Fruit fly (Drosophila melanogaster) whole organism, embryonic: ENCODE data around the gene Ir67a.

Experiments used
- CG10565 ChIP-seq: fragments of 200-800 bp; sonication (Bioruptor generic); optimal IDR thresholded peaks from 3 replicates; lab custom pipeline; 2016; ENCODE audit warnings: missing biosample characterization, mild to moderate bottlenecking, missing genetic modification characterization
- Ets65A ChIP-seq: fragments of 200-800 bp; sonication (Bioruptor generic); peaks from one replicate; lab custom pipeline; 2016; ENCODE audit warnings: missing biosample characterization, missing genetic modification characterization
- Rx ChIP-seq: fragments of 200-800 bp; sonication (Bioruptor generic); IDR thresholded peaks from 2 replicates; pipeline ENCODE4 v1.3.6; 2022; ENCODE audit warnings: missing biosample characterization, missing genetic modification characterization
- cad ChIP-seq: fragments of >200 bp; optimal IDR thresholded peaks from 2 replicates; lab custom pipeline; 2017; ENCODE audit warnings: missing biosample characterization, missing genetic modification characterization

Ir67a gene

DNA sequence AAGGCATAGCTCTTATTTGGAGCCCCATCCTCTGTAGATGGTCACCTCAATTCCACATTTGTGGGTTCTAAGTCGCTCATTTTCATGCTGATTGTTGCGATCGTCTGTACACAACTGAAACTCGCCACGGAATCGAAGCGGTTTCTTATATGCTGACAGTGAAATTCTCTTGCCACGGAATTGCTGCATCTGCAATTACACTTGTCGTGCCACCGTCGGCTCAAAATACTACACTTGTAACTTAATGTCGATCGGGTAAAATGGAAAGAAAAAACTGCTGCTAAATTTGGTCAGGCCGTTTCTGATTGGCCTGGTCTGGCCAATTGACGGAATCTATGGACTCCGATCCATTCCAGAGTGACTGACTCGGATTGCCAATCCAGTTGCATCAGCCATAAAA, 46.5 kb downstream of the Ir67a start:
- TF ChIP-seq Ets65A (GFP tag; lab: Kevin White, UChicago) (peak; percentile 32), Rx (GFP tag; lab: Robert Waterston, UW) (no peak), cad (GFP tag; lab: Kevin White, UChicago) (peak; percentile 32), CG10565 (GFP tag; lab: Kevin White, UChicago) (no peak)
